Worm (Caenorhabditis elegans) whole organism, midembryonic: Measurements from ENCODE around the gene zip-3.

Experiments
- flt-1 ChIP-seq: fragments of 200-800 bp; sonication (Bioruptor generic); IDR thresholded peaks from 2 replicates; pipeline ENCODE4 v1.3.6; 2022; ENCODE audit warnings: missing genetic modification characterization, missing compliant biosample characterization
- ref-1 ChIP-seq: fragments of 200-800 bp; sonication (Bioruptor generic); conservative IDR thresholded peaks from 2 replicates; pipeline ENCODE4 v1.3.6; 2022; ENCODE audit warnings: missing genetic modification reagents, missing genetic modification characterization, missing compliant biosample characterization
- ztf-29 ChIP-seq: fragments of 200-800 bp; sonication (Bioruptor generic); IDR thresholded peaks from 2 replicates; pipeline ENCODE4 v1.3.6; 2022; ENCODE audit warnings: missing genetic modification reagents, missing genetic modification characterization, missing compliant biosample characterization

- TF ChIP-seq ref-1 (GFP tag; lab: Robert Waterston, UW) (no peak), ztf-29 (GFP tag; lab: Robert Waterston, UW) (no peak), flt-1 (GFP tag; lab: Robert Waterston, UW) (no peak)
These were observed 27.3 kb upstream of the zip-3 start, which contains the start of gene sre-47 for ce11 chrII:13984551-13984950.
